Fruit fly (Drosophila melanogaster) whole organism: ENCODE results near the gene piwi.

Experiments
- Dll ChIP-seq: fragments of >200 bp; optimal IDR thresholded peaks from 2 replicates; lab custom pipeline; 2017
- pan ChIP-seq: fragments of >200 bp; optimal IDR thresholded peaks from 2 replicates; lab custom pipeline; 2017

dm6 chr2L:11023875-11024274, 36.7 kb upstream of the piwi start:
- TF ChIP-seq Dll (no peak), pan (lab: Kevin White, UChicago) (no peak)
